Worm (Caenorhabditis elegans): ENCODE data around the gene gars-1.
A peak's percentile ranks its signal among the peaks of the same experiment; 100 is the strongest.

gars-1 gene

DNA sequence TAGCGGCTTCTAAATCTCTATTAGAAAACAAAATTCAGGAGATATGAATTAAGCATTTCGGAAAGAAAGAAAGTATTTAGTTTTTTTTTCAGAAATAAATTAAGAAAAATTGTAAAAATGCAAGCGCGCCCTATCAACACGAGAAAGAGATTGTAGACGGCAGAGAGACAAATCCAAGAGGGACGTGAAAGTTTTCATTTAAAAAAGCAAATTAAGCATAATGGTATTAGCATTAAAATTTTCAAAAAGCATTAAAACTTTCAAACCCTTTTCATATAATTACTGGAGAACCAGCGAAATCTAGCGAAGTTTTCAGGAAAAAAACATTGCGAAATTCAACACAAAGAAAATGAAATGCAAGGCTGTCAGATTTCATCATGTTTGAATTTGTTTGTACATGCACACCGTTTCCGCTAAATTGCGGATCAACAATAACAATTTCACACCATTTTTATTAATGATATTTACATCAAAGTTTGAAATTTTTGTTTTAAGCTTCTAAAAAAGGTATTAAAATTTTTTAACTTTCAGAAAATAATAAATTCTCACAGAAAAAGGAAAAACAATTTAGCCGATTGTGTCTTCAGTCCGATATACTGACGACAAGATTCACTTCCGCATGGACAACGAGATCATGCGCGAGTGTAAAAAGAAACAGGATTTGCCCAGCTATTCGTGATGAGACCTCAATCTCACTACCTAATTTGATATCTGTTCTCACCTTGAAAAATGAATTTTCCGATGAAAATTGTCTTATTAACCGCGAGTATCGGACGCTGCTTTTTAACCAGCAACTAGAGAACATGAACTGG is at the start of gene gars-1:
Gene gars-1 (minus strand): TSS at position 808 of the 812 bp plus-strand sequence.
- TF ChIP-seq nfya-1 (tag; optimal IDR thresholded peaks at IDR 0.05; ENCODE audit: insufficient read depth) (peak; percentile 36), pha-4 (tag; optimal IDR thresholded peaks at IDR 0.05) (peak; percentile 4), ceh-9 (tag; optimal IDR thresholded peaks at IDR 0.05) (no peak), lin-15B (tag; optimal IDR thresholded peaks at IDR 0.05) (peak; percentile 37), nhr-25 (tag; optimal IDR thresholded peaks at IDR 0.05) (peak; percentile 52), ama-1 (optimal IDR thresholded peaks at IDR 0.05) (peak; percentile 75)

DNA sequence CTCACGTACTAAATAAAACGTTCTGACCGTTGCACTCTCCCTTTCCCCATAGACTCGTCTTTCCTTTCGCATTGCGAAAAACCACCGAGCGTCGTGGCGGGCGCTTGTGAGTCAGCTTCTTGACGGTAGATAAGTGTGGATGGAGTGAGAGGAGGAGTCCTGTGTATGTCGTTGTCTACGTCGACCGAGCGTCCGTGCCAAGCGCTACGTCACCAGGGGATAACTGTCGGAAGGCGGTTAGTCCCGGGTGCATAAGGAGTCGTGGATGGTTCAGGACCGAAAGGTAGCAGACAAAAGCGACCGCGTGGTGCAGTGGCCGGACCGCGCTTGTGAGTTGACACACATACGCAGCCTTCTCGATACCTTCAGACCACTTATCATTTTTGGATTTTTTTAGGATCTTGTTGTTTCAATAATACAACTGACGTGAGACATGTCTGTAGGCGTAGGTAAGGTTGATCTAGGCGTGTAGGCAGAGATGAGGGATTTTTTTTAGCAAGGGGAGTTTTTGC is 47.8 kb upstream of the gars-1 start:
- TF ChIP-seq nhr-23 (tag; optimal IDR thresholded peaks at IDR 0.05) (peak; percentile 62), pha-4 (tag; optimal IDR thresholded peaks at IDR 0.05) (peak; percentile 40), lsy-12 (tag; optimal IDR thresholded peaks at IDR 0.05) (peak; percentile 59), jun-1 (tag; optimal IDR thresholded peaks at IDR 0.05) (peak; percentile 1), ceh-28 (tag; optimal IDR thresholded peaks at IDR 0.05) (peak; percentile 27), lin-39 (tag; optimal IDR thresholded peaks at IDR 0.05) (peak; percentile 25), ztf-4 (tag; optimal IDR thresholded peaks at IDR 0.05) (peak; percentile 3), hmg-11 (tag; optimal IDR thresholded peaks at IDR 0.05) (peak; percentile 80), nhr-25 (tag; optimal IDR thresholded peaks at IDR 0.05) (peak; percentile 51), nhr-43 (tag; optimal IDR thresholded peaks at IDR 0.05; ENCODE audit: poor library complexity, severe bottlenecking) (peak; percentile 74), nfya-1 (tag; optimal IDR thresholded peaks at IDR 0.05; ENCODE audit: insufficient read depth) (peak; percentile 63), elt-2 (tag; optimal IDR thresholded peaks at IDR 0.05) (peak; percentile 63)

DNA sequence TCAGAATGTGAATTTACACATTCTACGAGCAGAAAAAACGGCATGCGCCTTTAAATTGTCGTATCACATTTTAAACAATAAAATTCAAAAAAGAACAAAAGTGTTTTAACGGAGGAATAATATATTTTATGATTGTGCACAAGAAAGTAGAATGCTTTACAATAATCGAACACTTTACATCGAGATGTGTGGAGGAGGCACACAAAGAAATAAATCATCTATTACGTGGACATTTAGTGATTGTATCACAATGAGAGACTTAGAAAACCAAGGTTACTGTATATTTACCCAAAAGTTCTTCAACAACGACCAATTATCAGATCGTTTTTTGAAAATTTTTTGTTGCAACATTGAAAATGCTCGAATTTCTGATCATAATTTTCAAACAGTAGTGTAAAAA is 46.8 kb upstream of the gars-1 start:
- TF ChIP-seq elt-3 (tag; optimal IDR thresholded peaks at IDR 0.05) = no peak
- peak; percentile 15 for TF ChIP-seq pha-4 (tag; optimal IDR thresholded peaks at IDR 0.05)
- TF ChIP-seq ceh-9 (tag; optimal IDR thresholded peaks at IDR 0.05) = no peak
- TF ChIP-seq hmg-11 (tag; optimal IDR thresholded peaks at IDR 0.05) = no peak
- no peak for TF ChIP-seq snpc-4 (tag; optimal IDR thresholded peaks at IDR 0.05)

DNA sequence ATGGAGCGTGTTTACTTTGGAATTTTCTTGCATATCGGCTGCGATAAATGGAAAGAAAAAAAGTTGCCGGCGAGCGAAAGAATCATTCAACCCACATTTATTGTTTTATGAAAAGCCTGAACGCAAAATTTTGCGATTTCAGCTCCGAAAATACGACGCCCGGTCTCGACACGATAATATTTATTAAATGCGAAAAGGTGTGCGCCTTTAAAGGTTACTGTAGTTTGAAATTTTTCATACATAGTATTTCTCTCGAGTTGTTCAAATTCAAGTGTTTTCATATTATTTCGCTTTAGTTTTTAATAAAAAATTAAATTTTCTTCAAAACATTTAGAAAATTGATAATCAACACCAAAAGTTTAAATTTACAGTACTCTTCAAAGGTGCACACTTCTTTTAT is 45.6 kb upstream of the gars-1 start, which contains the start of gene syx-16:
Gene syx-16 (minus strand): TSS at position 118 of the 400 bp plus-strand sequence.
- no peak for TF ChIP-seq lin-15B (tag; optimal IDR thresholded peaks at IDR 0.05)
- TF ChIP-seq zag-1 (tag; optimal IDR thresholded peaks at IDR 0.05) = no peak
- peak; percentile 29 for TF ChIP-seq nfya-1 (tag; optimal IDR thresholded peaks at IDR 0.05; ENCODE audit: insufficient read depth)
- no peak for TF ChIP-seq ztf-11 (tag; optimal IDR thresholded peaks at IDR 0.05)
- no peak for TF ChIP-seq egl-5 (tag; optimal IDR thresholded peaks at IDR 0.05)

DNA sequence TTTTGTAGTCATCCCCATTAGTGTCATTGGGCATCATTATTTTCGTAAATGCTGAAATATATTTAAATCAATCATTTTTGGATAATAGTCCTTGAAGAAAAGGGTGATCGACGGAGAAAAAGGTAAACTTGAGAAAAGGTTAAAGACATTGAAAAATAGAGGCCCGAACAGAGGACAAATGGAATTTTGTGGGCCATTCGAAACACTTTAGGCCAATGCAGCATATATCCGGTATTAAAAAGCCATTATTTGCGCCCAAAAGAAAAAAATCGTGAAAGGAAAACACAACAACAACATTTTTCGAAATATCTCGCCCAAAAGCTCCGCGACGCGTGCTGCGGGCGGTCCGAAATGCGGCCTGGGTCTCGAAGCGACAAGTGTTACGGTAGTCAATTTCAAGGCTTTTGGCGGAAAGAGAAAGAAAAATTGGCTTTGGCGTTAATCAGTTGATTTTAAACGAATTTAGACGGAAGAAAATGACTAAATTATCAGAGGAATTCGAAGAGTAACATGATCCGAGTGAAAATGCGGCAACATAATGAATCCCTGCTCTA is 43.5 kb upstream of the gars-1 start, which contains the start of gene morc-1:
Gene morc-1 (minus strand): TSS at position 51 of the 554 bp plus-strand sequence.
- TF ChIP-seq fkh-2 (tag; optimal IDR thresholded peaks at IDR 0.05) = no peak
- TF ChIP-seq ztf-4 (tag; optimal IDR thresholded peaks at IDR 0.05) = no peak
- no peak for TF ChIP-seq fos-1 (tag; optimal IDR thresholded peaks at IDR 0.05)
- no peak for TF ChIP-seq nhr-23 (tag; optimal IDR thresholded peaks at IDR 0.05)
- TF ChIP-seq pha-4 (tag; optimal IDR thresholded peaks at IDR 0.05) = no peak
- TF ChIP-seq ceh-16 (tag; optimal IDR thresholded peaks at IDR 0.05) = no peak

DNA sequence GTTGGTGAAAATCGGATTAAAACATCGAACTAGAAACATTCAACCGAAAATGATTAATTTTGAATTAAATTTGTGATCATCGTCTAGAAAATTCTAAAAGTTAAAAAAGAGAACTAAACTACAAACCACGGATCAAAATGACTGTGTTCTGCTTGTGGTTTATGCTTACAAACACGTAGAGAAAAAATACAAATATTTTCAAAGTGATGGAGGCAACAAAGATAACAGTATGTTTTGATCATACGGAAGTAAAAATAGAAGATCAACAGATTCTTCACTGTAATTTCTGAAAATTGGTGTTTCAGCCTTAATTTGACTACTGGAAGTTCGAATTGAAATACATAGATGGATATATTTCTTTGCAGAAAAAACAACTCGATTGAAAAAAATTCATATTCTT is 39.9 kb upstream of the gars-1 start:
- TF ChIP-seq ceh-82 (tag; optimal IDR thresholded peaks at IDR 0.05) (no peak), fkh-2 (tag; optimal IDR thresholded peaks at IDR 0.05) (no peak), sea-2 (GFP tag; optimal IDR thresholded peaks at IDR 0.05) (no peak), jun-1 (tag; optimal IDR thresholded peaks at IDR 0.05) (no peak), nfya-1 (tag; optimal IDR thresholded peaks at IDR 0.05; ENCODE audit: insufficient read depth) (no peak), ztf-4 (tag; optimal IDR thresholded peaks at IDR 0.05) (no peak), nhr-12 (tag; optimal IDR thresholded peaks at IDR 0.05) (no peak), elt-3 (tag; optimal IDR thresholded peaks at IDR 0.05) (no peak), mdl-1 (tag; optimal IDR thresholded peaks at IDR 0.05) (no peak), unc-62 (GFP tag; optimal IDR thresholded peaks at IDR 0.05) (no peak), nhr-43 (tag; optimal IDR thresholded peaks at IDR 0.05; ENCODE audit: poor library complexity, severe bottlenecking) (no peak), egl-5 (tag; optimal IDR thresholded peaks at IDR 0.05) (no peak), nhr-76 (tag; optimal IDR thresholded peaks at IDR 0.05) (no peak)

Data from whole organism, L3 larva.